Worm (Caenorhabditis elegans): ENCODE data around the gene Y38F1A.8.

Y38F1A.8 gene

DNA sequence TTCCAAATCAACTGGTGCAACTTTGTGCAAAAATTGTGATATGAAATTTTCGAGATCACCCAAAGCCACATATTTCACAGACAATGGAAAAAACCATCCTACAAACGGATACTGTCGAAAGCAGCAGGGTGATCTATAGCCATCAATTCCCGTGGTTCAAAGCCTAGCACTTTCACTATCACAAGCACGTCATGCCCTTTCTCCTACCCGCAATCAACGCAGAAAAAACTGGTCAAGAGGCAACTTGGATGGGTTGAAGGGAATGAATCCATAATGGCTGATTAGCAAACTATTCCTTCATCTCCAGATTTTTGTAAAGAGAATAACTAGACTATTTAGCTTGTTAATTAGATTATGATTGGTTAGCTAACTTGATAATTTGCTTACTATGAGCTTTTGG is 38.9 kb downstream of the Y38F1A.8 start:
- TF ChIP-seq nfya-2 (GFP tag; IDR thresholded peaks at IDR 0.05) (no peak), tbx-9 (tag; optimal IDR thresholded peaks at IDR 0.05; ENCODE audit: borderline replicate concordance) (no peak), snpc-1.3 (tag; optimal IDR thresholded peaks at IDR 0.05; ENCODE audit: insufficient read depth) (no peak), lin-35 (GFP tag; optimal IDR thresholded peaks at IDR 0.05) (no peak), chd-7 (tag; optimal IDR thresholded peaks at IDR 0.05) (no peak), B0035.1 (tag; optimal IDR thresholded peaks at IDR 0.05) (no peak), B0261.1 (tag; optimal IDR thresholded peaks at IDR 0.05) (no peak), pbrm-1 (GFP tag; IDR thresholded peaks at IDR 0.05) (no peak), ztf-6 (GFP tag; IDR thresholded peaks at IDR 0.05) (no peak), ceh-91 (GFP tag; IDR thresholded peaks at IDR 0.05) (no peak), nhr-80 (tag; optimal IDR thresholded peaks at IDR 0.05) (no peak), F57A8.1 (GFP tag; optimal IDR thresholded peaks at IDR 0.05) (no peak)

DNA sequence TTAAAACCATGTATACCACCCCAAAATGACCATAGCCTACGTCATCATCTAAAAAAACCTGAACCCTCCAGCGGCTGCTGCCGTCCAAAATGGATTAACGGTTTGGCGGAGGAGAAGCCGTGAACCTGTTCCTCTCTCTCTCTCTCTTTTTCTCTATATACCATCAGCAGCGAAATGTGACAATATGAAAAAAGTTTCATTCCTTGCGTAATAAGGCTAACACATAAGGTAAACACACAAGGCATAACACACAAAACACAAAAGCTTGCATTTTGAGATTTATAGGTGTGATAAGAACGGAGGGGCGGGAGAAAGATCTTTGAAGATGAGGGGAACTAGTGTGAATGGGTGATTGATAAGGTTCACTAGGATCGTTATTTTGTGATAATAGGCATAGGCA is 39.4 kb downstream of the Y38F1A.8 start:
- TF ChIP-seq F57A8.1 (GFP tag; optimal IDR thresholded peaks at IDR 0.05) (no peak), nhr-179 (tag; optimal IDR thresholded peaks at IDR 0.05) (no peak), mxl-1 (tag; optimal IDR thresholded peaks at IDR 0.05) (no peak)

DNA sequence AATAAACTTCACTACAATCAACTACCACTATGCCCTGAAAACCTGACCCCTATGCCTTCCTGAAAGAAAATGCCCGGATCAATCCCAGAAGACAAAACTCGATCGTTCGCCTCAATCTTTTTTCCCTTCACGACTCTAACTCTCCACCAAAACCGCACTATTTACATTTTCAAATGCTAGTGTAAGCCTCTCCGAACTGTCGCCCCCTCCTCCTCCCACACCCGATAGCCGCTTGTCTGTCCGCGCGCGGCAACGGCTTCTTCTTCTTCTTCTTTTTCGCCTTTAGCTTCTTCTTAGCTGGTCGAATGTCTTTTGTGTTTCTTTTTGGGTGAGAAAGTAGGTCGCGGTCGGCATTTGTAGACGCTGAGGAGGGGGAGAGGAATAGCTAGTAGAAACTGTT is 40.4 kb downstream of the Y38F1A.8 start:
- TF ChIP-seq C17E4.6 (GFP tag; IDR thresholded peaks at IDR 0.05) (no peak), akir-1 (GFP tag; optimal IDR thresholded peaks at IDR 0.05) (no peak), hrde-1 (tag; optimal IDR thresholded peaks at IDR 0.05; ENCODE audit: borderline replicate concordance) (no peak), attf-3 (GFP tag; conservative IDR thresholded peaks at IDR 0.05) (no peak), aptf-3 (GFP tag; IDR thresholded peaks at IDR 0.05) (no peak), nhr-27 (tag; optimal IDR thresholded peaks at IDR 0.05) (no peak), ccch-3 (GFP tag; optimal IDR thresholded peaks at IDR 0.05) (no peak), B0336.3 (GFP tag; IDR thresholded peaks at IDR 0.05) (no peak), F37B4.10 (GFP tag; IDR thresholded peaks at IDR 0.05) (no peak), sdz-38 (tag; optimal IDR thresholded peaks at IDR 0.05) (no peak), F57A8.1 (GFP tag; optimal IDR thresholded peaks at IDR 0.05) (no peak), lin-26 (GFP tag; IDR thresholded peaks at IDR 0.05) (no peak), xnd-1 (tag; optimal IDR thresholded peaks at IDR 0.05) (no peak), zfh-2 (GFP tag; conservative IDR thresholded peaks at IDR 0.05) (no peak), rcor-1 (GFP tag; IDR thresholded peaks at IDR 0.05) (no peak), lsl-1 (GFP tag; optimal IDR thresholded peaks at IDR 0.05) (no peak)

DNA sequence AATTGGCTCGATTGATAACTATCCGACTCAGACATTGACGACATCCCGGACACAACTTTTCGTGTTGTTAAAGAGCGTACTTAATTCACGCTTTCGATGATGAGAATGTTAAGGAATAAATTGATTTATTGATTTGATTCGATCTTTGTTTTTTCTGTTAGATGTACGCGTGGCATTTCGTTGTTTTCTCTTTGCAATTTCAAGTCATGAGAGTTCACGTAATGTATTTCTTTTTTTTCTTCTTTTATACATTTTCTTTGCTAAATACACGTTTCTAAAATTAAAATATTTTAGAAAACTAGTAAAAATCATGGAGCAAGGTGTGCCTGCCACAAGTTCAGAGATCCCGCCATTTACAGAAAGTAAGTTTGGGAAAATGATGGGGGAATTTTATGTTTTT is 46.0 kb downstream of the Y38F1A.8 start, which contains the start of the genes Y38F1A.1 and Y38F1A.2:
Gene Y38F1A.1 (minus strand): TSS at position 101 of the 400 bp plus-strand sequence.
Gene Y38F1A.2 (plus strand): TSS at position 289 of the 400 bp plus-strand sequence.
- no peak for TF ChIP-seq madf-6 (GFP tag; IDR thresholded peaks at IDR 0.05)
- TF ChIP-seq dox-1 (GFP tag; IDR thresholded peaks at IDR 0.05), result no peak
- no peak for TF ChIP-seq F23B12.7 (tag; optimal IDR thresholded peaks at IDR 0.05; ENCODE audit: insufficient read depth)
- TF ChIP-seq bed-2 (GFP tag; IDR thresholded peaks at IDR 0.05), result no peak
- no peak for TF ChIP-seq madf-3 (GFP tag; IDR thresholded peaks at IDR 0.05)
- TF ChIP-seq lin-40 (tag; optimal IDR thresholded peaks at IDR 0.05), result no peak
- TF ChIP-seq snpc-4 (GFP tag; optimal IDR thresholded peaks at IDR 0.05), result no peak
- TF ChIP-seq snpc-4 (tag; optimal IDR thresholded peaks at IDR 0.05), result no peak
- no peak for TF ChIP-seq Y56A3A.18 (GFP tag; IDR thresholded peaks at IDR 0.05)
- no peak for TF ChIP-seq unc-130 (GFP tag; optimal IDR thresholded peaks at IDR 0.05)
- TF ChIP-seq C06A6.2 (GFP tag; conservative IDR thresholded peaks at IDR 0.05), result no peak
- no peak for TF ChIP-seq K12H6.12 (tag; optimal IDR thresholded peaks at IDR 0.05)
- no peak for TF ChIP-seq nhr-179 (tag; optimal IDR thresholded peaks at IDR 0.05)
- no peak for TF ChIP-seq attf-5 (GFP tag; optimal IDR thresholded peaks at IDR 0.05)
- no peak for TF ChIP-seq tlf-1 (GFP tag; optimal IDR thresholded peaks at IDR 0.05)
- no peak for TF ChIP-seq zfh-2 (GFP tag; conservative IDR thresholded peaks at IDR 0.05)
- no peak for TF ChIP-seq ceh-40 (GFP tag; IDR thresholded peaks at IDR 0.05)
- no peak for TF ChIP-seq fkh-3 (tag; optimal IDR thresholded peaks at IDR 0.05)
- no peak for TF ChIP-seq nfya-2 (GFP tag; IDR thresholded peaks at IDR 0.05)

Data from whole organism, young adult.